Fruit fly (Drosophila melanogaster): ENCODE results near the gene dpr4.
A peak's percentile ranks its signal among the peaks of the same experiment; 100 is the strongest.

Gene dpr4

DNA sequence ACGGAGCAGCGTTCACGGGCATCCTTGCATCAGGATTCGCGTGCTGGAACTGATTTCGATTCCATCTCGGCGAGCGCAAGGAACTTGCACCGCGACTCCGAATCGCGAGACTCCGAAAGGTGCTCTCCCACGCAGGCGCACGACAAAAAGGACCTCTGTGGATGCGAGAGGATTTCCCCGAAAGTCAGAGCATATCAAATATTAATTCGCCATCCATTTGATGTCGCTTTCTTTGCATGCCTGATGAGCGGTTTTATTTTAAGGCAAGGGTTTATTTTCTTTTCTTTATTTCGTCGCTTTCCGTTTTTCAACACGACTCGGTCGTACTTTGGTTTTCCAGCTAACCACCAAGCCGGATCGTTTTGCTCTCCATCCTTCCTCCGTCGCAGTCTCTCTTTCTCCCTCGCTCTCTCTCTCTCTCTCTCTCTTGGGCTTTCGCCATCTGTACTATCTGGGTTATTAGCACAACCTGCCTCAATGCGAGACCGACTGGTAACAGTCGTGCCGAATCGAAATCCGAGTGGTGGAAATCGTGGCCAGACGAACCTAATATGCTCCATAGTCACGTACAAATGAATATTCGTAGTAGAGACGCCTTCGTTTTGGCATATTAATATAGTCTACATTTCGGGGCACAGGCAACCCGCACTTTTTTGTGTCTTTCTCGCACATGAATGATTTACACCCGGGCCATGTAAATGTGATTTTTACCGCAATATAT is at the start of gene dpr4:
dpr4 (minus strand) TSS at position 51 of the 721 bp plus-strand sequence.
- TF ChIP-seq cnc (optimal IDR thresholded peaks at IDR 0.05) = no peak
- TF ChIP-seq kay (GFP tag; ENCODE audit: borderline replicate concordance) = no peak
- no peak for TF ChIP-seq CG33017 (tag; optimal IDR thresholded peaks at IDR 0.05)
- no peak for TF ChIP-seq cic (GFP tag; optimal IDR thresholded peaks at IDR 0.05)
- TF ChIP-seq tj (GFP tag; optimal IDR thresholded peaks at IDR 0.05) = no peak
- no peak for TF ChIP-seq ovo (GFP tag; optimal IDR thresholded peaks at IDR 0.05)
- no peak for TF ChIP-seq CG12768 (GFP tag; optimal IDR thresholded peaks at IDR 0.05)
- TF ChIP-seq CG1620 (GFP tag; optimal IDR thresholded peaks at IDR 0.05) = no peak
- TF ChIP-seq CG7045 (GFP tag; optimal IDR thresholded peaks at IDR 0.05) = no peak
- TF ChIP-seq Hr96 (GFP tag; optimal IDR thresholded peaks at IDR 0.05) = no peak
- TF ChIP-seq bab1 (GFP tag; optimal IDR thresholded peaks at IDR 0.05) = no peak

DNA sequence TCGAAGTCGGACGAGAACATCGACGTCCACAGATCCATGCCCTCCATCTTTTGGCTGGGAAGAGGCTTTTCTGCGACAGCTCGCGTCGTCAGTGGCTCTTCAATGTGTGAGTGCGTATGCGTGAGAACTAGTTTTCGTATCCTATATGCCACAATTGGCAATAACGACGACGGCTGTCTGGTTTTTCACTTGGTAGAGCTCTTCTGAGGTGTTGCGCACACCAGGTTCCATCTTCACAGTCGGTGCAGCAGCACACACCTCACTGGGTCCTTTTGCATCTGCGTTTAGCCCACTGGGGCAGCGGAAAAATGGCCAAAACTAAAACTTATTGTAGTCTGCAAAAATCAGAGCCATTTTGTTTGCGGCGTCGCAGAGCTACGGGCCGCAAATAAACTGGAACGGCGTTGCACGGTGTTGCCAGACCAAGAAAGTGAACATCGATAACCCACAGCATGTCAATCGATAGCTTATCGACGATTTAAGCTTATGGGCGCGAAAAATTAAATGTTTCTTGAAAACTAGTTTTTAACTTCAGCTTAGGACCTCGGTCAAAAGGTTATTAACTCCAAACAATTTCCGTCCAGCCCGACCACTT is 47.1 kb upstream of the dpr4 start, which contains the start of gene CG6791:
CG6791 (minus strand) TSS at position 383 of the 595 bp plus-strand sequence.
- TF ChIP-seq CG12768 (GFP tag; optimal IDR thresholded peaks at IDR 0.05) = no peak
- peak; percentile 14 for TF ChIP-seq cic (GFP tag; optimal IDR thresholded peaks at IDR 0.05)
- TF ChIP-seq Hr96 (GFP tag; optimal IDR thresholded peaks at IDR 0.05) = no peak
- no peak for TF ChIP-seq pad (GFP tag; optimal IDR thresholded peaks at IDR 0.05)
- TF ChIP-seq cnc (optimal IDR thresholded peaks at IDR 0.05) = no peak
- peak; percentile 37 for TF ChIP-seq bab1 (GFP tag; optimal IDR thresholded peaks at IDR 0.05)
- no peak for TF ChIP-seq ovo (GFP tag; optimal IDR thresholded peaks at IDR 0.05)

DNA sequence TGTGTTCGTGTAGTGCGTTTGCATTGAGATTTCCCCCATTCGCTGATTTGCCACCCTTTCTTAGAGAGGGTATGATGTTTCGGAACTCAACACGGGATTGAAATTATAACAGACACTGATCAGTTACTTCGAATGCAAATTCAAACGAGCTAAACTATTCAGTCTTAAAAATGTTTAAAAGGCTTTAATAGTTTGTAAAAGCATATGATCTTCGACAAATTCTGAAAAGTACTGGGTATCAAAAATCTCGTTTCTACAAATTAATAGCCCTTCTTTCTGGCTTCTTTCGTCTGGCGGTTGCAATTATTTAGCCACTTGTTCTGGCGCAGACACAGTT is 39.5 kb upstream of the dpr4 start:
- TF ChIP-seq Clk (GFP tag; optimal IDR thresholded peaks at IDR 0.05) (peak; percentile 28), Mnt (GFP tag; optimal IDR thresholded peaks at IDR 0.05) (peak; percentile 23), CG12768 (GFP tag; optimal IDR thresholded peaks at IDR 0.05) (peak; percentile 73), toe (GFP tag; optimal IDR thresholded peaks at IDR 0.05) (no peak), cic (GFP tag; optimal IDR thresholded peaks at IDR 0.05) (no peak), bab1 (GFP tag; optimal IDR thresholded peaks at IDR 0.05) (peak; percentile 83), CG14711 (tag; optimal IDR thresholded peaks at IDR 0.05) (peak; percentile 76), CG33017 (tag; optimal IDR thresholded peaks at IDR 0.05) (peak; percentile 74), CG7045 (GFP tag; optimal IDR thresholded peaks at IDR 0.05) (peak; percentile 70), kay (GFP tag; ENCODE audit: borderline replicate concordance) (no peak), CG5204 (GFP tag; optimal IDR thresholded peaks at IDR 0.05) (no peak), Crg-1 (GFP tag; optimal IDR thresholded peaks at IDR 0.05) (peak; percentile 23), CG11617 (GFP tag; optimal IDR thresholded peaks at IDR 0.05) (peak; percentile 59), CG7101 (tag; optimal IDR thresholded peaks at IDR 0.05) (peak; percentile 75), CG1620 (GFP tag; optimal IDR thresholded peaks at IDR 0.05) (peak; percentile 6), tj (GFP tag; optimal IDR thresholded peaks at IDR 0.05) (peak; percentile 34), Hr96 (GFP tag; optimal IDR thresholded peaks at IDR 0.05) (peak; percentile 36)

DNA sequence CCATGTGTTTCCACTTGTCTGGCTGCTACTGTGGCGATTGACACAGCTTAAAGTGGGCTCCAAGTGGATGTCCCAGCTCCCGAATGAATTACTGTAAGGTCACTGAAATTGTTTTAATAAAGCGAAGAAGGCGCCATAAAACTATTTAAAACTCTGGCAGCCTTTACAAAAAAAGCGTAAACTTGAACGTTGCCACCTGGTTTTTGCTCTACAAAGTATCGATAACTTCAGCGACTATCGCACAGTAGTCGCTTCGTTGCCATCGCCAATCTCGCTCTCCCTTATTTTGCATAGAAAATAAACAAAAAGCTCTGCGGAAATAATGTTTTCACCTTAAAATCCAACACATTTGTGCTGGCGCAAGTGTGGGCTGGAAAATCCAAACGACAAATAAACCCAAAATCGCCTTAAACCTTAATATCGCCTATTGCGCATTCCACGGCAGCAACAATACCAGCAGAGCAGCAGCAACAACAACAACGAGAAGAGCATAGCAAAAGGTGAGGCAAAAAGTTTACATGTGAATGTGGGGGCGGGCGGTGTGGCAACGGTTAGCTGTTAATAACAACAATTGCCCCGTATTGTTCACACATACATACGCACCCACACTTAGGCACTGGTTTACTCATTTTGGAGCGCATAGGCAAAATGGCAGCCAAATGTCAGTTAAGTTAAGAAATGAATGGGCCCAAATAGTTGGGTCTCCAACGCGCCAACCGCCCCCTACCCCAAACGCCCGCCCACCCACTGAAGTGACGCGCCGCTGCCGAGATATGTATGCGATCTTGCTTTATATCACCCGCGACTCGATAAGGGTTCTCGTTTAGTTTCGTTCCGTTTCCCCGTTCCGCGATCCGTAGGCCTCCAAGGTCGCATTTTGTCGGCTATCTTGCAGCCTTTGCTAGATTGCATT is 38.8 kb upstream of the dpr4 start, which contains the start of gene wkd:
wkd (plus strand) TSS at position 237 of the 913 bp plus-strand sequence.
- TF ChIP-seq Mnt (GFP tag; optimal IDR thresholded peaks at IDR 0.05) (peak; percentile 7), bab1 (GFP tag; optimal IDR thresholded peaks at IDR 0.05) (peak; percentile 55), pad (GFP tag; optimal IDR thresholded peaks at IDR 0.05) (peak; percentile 60), cic (GFP tag; optimal IDR thresholded peaks at IDR 0.05) (peak; percentile 31), ovo (GFP tag; optimal IDR thresholded peaks at IDR 0.05) (peak; percentile 10), CG11617 (GFP tag; optimal IDR thresholded peaks at IDR 0.05) (peak; percentile 7), CG33017 (tag; optimal IDR thresholded peaks at IDR 0.05) (no peak), kay (GFP tag; ENCODE audit: borderline replicate concordance) (no peak), tj (GFP tag; optimal IDR thresholded peaks at IDR 0.05) (no peak), toe (GFP tag; optimal IDR thresholded peaks at IDR 0.05) (no peak), Hr96 (GFP tag; optimal IDR thresholded peaks at IDR 0.05) (no peak), CG1620 (GFP tag; optimal IDR thresholded peaks at IDR 0.05) (peak; percentile 50), CG5204 (GFP tag; optimal IDR thresholded peaks at IDR 0.05) (no peak), CG7045 (GFP tag; optimal IDR thresholded peaks at IDR 0.05) (no peak), cnc (optimal IDR thresholded peaks at IDR 0.05) (no peak)

DNA sequence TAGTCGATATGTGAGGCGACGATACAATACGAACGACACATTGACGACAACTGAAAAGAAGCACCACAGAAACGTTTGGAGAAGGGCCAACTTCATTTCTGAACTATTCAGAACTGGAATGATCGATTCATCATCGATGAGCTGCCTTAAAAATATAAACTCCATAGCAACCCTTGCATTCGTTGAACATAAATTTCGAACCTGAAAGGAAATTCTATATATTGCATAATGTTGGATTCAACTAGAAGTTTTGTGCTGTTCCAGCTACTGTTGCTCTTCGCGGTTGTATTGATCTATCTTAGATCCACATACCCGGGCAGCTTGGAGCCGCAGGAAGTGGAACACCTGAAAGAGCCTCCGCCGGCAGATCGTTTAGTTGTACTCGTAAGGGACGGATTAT is 35.9 kb upstream of the dpr4 start, which contains the start of the genes CG6790 and CG5342:
CG6790 (minus strand) TSS at position 101 of the 400 bp plus-strand sequence.
CG5342 (plus strand) TSS at position 182 of the 400 bp plus-strand sequence.
- no peak for TF ChIP-seq CG11617 (GFP tag; optimal IDR thresholded peaks at IDR 0.05)
- no peak for TF ChIP-seq Mnt (GFP tag; optimal IDR thresholded peaks at IDR 0.05)
- no peak for TF ChIP-seq pad (GFP tag; optimal IDR thresholded peaks at IDR 0.05)
- TF ChIP-seq CG7101 (tag; optimal IDR thresholded peaks at IDR 0.05) = no peak
- no peak for TF ChIP-seq toe (GFP tag; optimal IDR thresholded peaks at IDR 0.05)
- TF ChIP-seq cnc (optimal IDR thresholded peaks at IDR 0.05) = no peak
- TF ChIP-seq ovo (GFP tag; optimal IDR thresholded peaks at IDR 0.05) = no peak
- no peak for TF ChIP-seq CG7045 (GFP tag; optimal IDR thresholded peaks at IDR 0.05)
- no peak for TF ChIP-seq CG12768 (GFP tag; optimal IDR thresholded peaks at IDR 0.05)
- TF ChIP-seq Hr96 (GFP tag; optimal IDR thresholded peaks at IDR 0.05) = no peak
- TF ChIP-seq bab1 (GFP tag; optimal IDR thresholded peaks at IDR 0.05) = no peak
- TF ChIP-seq Crg-1 (GFP tag; optimal IDR thresholded peaks at IDR 0.05) = no peak
- TF ChIP-seq CG14711 (tag; optimal IDR thresholded peaks at IDR 0.05) = no peak
